Worm (Caenorhabditis elegans) whole organism, mixed stage, embryonic: ENCODE results near the gene arx-6.
"Not testable (repeated sequence)": the region's sequence is repeated elsewhere in the genome, so short reads cannot be mapped to it uniquely, and the experiment has no call there.

ENCODE experiments used
- M03D4.4 ChIP-seq: sonication (generic microtip); optimal IDR thresholded peaks from 2 replicates; lab custom pipeline; 2017; ENCODE audit warnings: mild to moderate bottlenecking, missing genetic modification characterization, missing compliant biosample characterization
- bed-3 ChIP-seq: fragments of 200-800 bp; sonication (Bioruptor generic); optimal IDR thresholded peaks from 3 replicates; lab custom pipeline; 2018; ENCODE audit warnings: mild to moderate bottlenecking, missing genetic modification characterization, moderate library complexity, missing compliant biosample characterization
- blmp-1 ChIP-seq: fragments of 150-350 bp; optimal IDR thresholded peaks from 2 replicates; lab custom pipeline; 2014; ENCODE audit warnings: missing biosample characterization, missing genetic modification characterization
- ceh-39 ChIP-seq: fragments of 150-350 bp; optimal IDR thresholded peaks from 2 replicates; lab custom pipeline; 2014; ENCODE audit warnings: missing biosample characterization, missing genetic modification characterization
- ceh-43 ChIP-seq: fragments of 200-800 bp; sonication (Bioruptor generic); optimal IDR thresholded peaks from 2 replicates; lab custom pipeline; 2018; ENCODE audit warnings: mild to moderate bottlenecking, missing genetic modification characterization, moderate library complexity, missing compliant biosample characterization
- ceh-83 ChIP-seq: fragments of 200-800 bp; sonication (Bioruptor generic); optimal IDR thresholded peaks from 2 replicates; lab custom pipeline; 2018; ENCODE audit warnings: mild to moderate bottlenecking, missing genetic modification characterization, missing compliant biosample characterization
- ces-1 ChIP-seq: fragments of 150-350 bp; optimal IDR thresholded peaks from 2 replicates; lab custom pipeline; 2014; ENCODE audit warnings: missing biosample characterization, missing genetic modification reagents, missing genetic modification characterization
- cnd-1 ChIP-seq: fragments of 200-800 bp; sonication (Bioruptor generic); optimal IDR thresholded peaks from 2 replicates; lab custom pipeline; 2018; ENCODE audit warnings: mild to moderate bottlenecking, missing genetic modification characterization, missing compliant biosample characterization
- drap-1 ChIP-seq: fragments of 200-800 bp; sonication (Bioruptor generic); optimal IDR thresholded peaks from 3 replicates; lab custom pipeline; 2018; ENCODE audit warnings: mild to moderate bottlenecking, missing genetic modification characterization, missing compliant biosample characterization
- elt-1 ChIP-seq: sonication (generic microtip); optimal IDR thresholded peaks from 2 replicates; lab custom pipeline; 2017; ENCODE audit warnings: missing genetic modification characterization, mild to moderate bottlenecking, missing compliant biosample characterization, antibody characterized with exemption, moderate library complexity, borderline replicate concordance; ENCODE audit not compliant: insufficient read depth
- flh-1 ChIP-seq: fragments of 200-800 bp; sonication (Bioruptor generic); optimal IDR thresholded peaks from 2 replicates; lab custom pipeline; 2018; ENCODE audit warnings: mild to moderate bottlenecking, missing genetic modification characterization, moderate library complexity, missing compliant biosample characterization
- ham-2 ChIP-seq: fragments of 200-800 bp; sonication (Bioruptor generic); optimal IDR thresholded peaks from 2 replicates; lab custom pipeline; 2018; ENCODE audit warnings: mild to moderate bottlenecking, missing genetic modification characterization, missing compliant biosample characterization
- lin-13 ChIP-seq: fragments of 150-350 bp; optimal IDR thresholded peaks from 2 replicates; lab custom pipeline; 2014; ENCODE audit warnings: missing biosample characterization, missing genetic modification characterization
- lin-32 ChIP-seq: fragments of 200-800 bp; sonication (Bioruptor generic); optimal IDR thresholded peaks from 2 replicates; lab custom pipeline; 2018; ENCODE audit warnings: mild to moderate bottlenecking, missing genetic modification characterization, missing compliant biosample characterization
- lsy-2 ChIP-seq: fragments of 150-350 bp; optimal IDR thresholded peaks from 2 replicates; lab custom pipeline; 2014; ENCODE audit warnings: missing biosample characterization, missing genetic modification characterization
- mab-5 ChIP-seq: fragments of 150-350 bp; optimal IDR thresholded peaks from 2 replicates; lab custom pipeline; 2014; ENCODE audit warnings: missing biosample characterization, missing genetic modification characterization
- mep-1 ChIP-seq: fragments of 150-350 bp; optimal IDR thresholded peaks from 2 replicates; lab custom pipeline; 2017; ENCODE audit warnings: missing biosample characterization, missing genetic modification reagents, missing genetic modification characterization, inconsistent platforms
- mls-2 ChIP-seq: sonication (generic microtip); optimal IDR thresholded peaks from 2 replicates; lab custom pipeline; 2016; ENCODE audit warnings: mild to moderate bottlenecking, missing genetic modification characterization, moderate library complexity, missing compliant biosample characterization
- nhr-237 ChIP-seq: fragments of 150-350 bp; optimal IDR thresholded peaks from 2 replicates; lab custom pipeline; 2014; ENCODE audit warnings: missing biosample characterization, missing genetic modification characterization
- nhr-28 ChIP-seq: fragments of 150-350 bp; optimal IDR thresholded peaks from 2 replicates; lab custom pipeline; 2014; ENCODE audit warnings: missing biosample characterization, missing genetic modification characterization
- nhr-76 ChIP-seq: sonication (generic microtip); optimal IDR thresholded peaks from 2 replicates; lab custom pipeline; 2017; ENCODE audit warnings: missing biosample characterization, missing genetic modification characterization
- pha-4 ChIP-seq: fragments of 150-350 bp; optimal IDR thresholded peaks from 2 replicates; lab custom pipeline; 2018; ENCODE audit warnings: missing biosample characterization, missing genetic modification reagents, missing genetic modification characterization
- snpc-4 ChIP-seq: fragments of 150-350 bp; optimal IDR thresholded peaks from 2 replicates; lab custom pipeline; 2014; ENCODE audit warnings: missing biosample characterization, missing genetic modification characterization
- unc-120 ChIP-seq: sonication (generic microtip); optimal IDR thresholded peaks from 2 replicates; lab custom pipeline; 2017; ENCODE audit warnings: missing genetic modification characterization, missing compliant biosample characterization; ENCODE audit not compliant: poor library complexity, severe bottlenecking
- unc-39 ChIP-seq: fragments of 150-350 bp; optimal IDR thresholded peaks from 2 replicates; lab custom pipeline; 2014; ENCODE audit warnings: missing biosample characterization, missing genetic modification characterization
- unc-62 ChIP-seq: fragments of 150-350 bp; optimal IDR thresholded peaks from 2 replicates; lab custom pipeline; 2014; ENCODE audit warnings: missing biosample characterization, missing genetic modification reagents, missing genetic modification characterization
- zip-8 ChIP-seq: fragments of 150-350 bp; optimal IDR thresholded peaks from 2 replicates; lab custom pipeline; 2014; ENCODE audit warnings: missing biosample characterization, missing genetic modification characterization

arx-6 gene

DNA sequence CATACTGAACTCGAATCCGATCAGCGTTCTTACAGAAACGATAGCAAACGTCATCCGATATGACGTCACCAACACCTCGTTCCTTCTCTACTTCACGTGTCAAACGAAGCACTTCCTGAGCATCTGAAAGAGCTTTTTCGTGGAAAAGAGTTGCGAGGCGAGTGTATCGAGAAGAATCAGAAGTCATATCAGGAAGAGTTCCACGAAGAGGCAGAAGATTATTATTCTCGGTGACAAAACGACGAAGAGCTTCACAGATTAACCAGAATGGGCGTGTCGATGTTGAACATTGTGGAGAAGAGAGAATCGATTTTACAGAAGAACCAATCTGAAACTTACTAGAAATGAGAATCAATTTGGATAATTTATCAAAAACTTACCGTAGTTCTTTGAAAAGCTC, 40.4 kb downstream of the arx-6 start:
- TF ChIP-seq unc-62 (GFP tag; lab: Kevin White, UChicago), result no peak
- TF ChIP-seq M03D4.4 (tag; lab: Kevin White, UChicago), result no peak
- no peak for TF ChIP-seq blmp-1 (tag; lab: Kevin White, UChicago)
- TF ChIP-seq unc-39 (tag; lab: Kevin White, UChicago), result no peak
- no peak for TF ChIP-seq ceh-39
- TF ChIP-seq lin-32 (GFP tag; lab: Kevin White, UChicago), result no peak
- TF ChIP-seq ces-1, result no peak
- no peak for TF ChIP-seq drap-1 (GFP tag; lab: Kevin White, UChicago)
- TF ChIP-seq unc-120 (tag; lab: Kevin White, UChicago), result no peak
- TF ChIP-seq nhr-28, result no peak
- TF ChIP-seq mep-1 (tag; lab: Kevin White, UChicago), result no peak

- TF ChIP-seq nhr-76, result no peak
- TF ChIP-seq ces-1, result no peak
- TF ChIP-seq ham-2, result no peak
- no peak for TF ChIP-seq mep-1 (tag; lab: Kevin White, UChicago)
- TF ChIP-seq mab-5 (tag; lab: Kevin White, UChicago), result no peak
- no peak for TF ChIP-seq nhr-237 (tag; lab: Kevin White, UChicago)
- no peak for TF ChIP-seq elt-1
- no peak for TF ChIP-seq M03D4.4 (tag; lab: Kevin White, UChicago)
- no peak for TF ChIP-seq bed-3 (GFP tag; lab: Kevin White, UChicago)
- TF ChIP-seq pha-4 (tag; lab: Kevin White, UChicago), result no peak
- no peak for TF ChIP-seq snpc-4 (tag; lab: Kevin White, UChicago)
- TF ChIP-seq drap-1 (GFP tag; lab: Kevin White, UChicago), result no peak
- TF ChIP-seq unc-39 (tag; lab: Kevin White, UChicago), result no peak
- no peak for TF ChIP-seq mls-2 (tag; lab: Kevin White, UChicago)
- TF ChIP-seq, all 35 proteins: peak for 0
These were observed 41.8 kb downstream of the arx-6 start, which contains the start of gene ula-1 for ce11 chrIII:4920221-4920620. Gene ula-1 (minus strand): TSS chrIII:4920321.

DNA sequence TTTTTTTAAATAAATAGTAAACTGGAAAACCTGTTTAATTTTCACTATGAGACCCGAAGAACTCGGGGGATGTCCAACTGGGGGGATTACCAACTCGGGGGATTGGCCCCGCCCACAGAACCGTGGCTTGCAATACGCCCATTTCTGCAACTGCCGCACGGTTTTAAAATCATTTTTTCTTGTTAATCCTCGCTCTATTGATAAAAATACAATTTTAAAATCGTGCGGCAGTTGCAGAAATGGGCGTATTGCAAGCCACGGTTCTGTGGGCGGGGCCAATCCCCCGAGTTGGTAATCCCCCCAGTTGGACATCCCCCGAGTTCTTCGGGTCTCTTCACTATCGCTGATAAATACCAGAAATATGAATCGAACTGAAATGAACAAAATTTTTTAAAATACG, 43.6 kb downstream of the arx-6 start, which contains the start of gene mmab-1:
Gene mmab-1 (minus strand): TSS at position 95 of the 400 bp plus-strand sequence.
- not testable (repeated sequence) for TF ChIP-seq unc-62 (GFP tag; lab: Kevin White, UChicago); ceh-83 (GFP tag; lab: Kevin White, UChicago); mls-2 (tag; lab: Kevin White, UChicago)

DNA sequence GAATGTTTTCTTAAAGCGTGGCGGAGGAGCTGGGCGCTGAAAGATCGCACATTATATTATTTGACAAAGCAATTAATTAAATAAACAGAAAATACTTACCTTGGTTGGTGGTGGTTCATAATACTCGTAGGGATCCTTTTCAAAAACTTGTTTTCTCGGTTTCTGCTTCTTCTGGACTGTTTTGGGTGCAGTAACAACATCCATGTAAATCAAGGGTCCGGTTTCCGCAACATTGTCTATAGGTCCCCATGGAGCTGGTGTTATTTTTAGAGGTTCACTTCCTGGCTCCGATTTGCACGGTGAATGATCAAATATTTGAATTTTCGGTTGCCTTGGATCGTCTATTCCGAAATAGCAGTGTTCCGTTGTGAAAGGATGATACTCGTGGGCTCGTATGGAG, 45.7 kb downstream of the arx-6 start:
- no peak for TF ChIP-seq ceh-43 (GFP tag; lab: Kevin White, UChicago)
- TF ChIP-seq ceh-39, result no peak
- no peak for TF ChIP-seq flh-1
- TF ChIP-seq nhr-76, result no peak
- no peak for TF ChIP-seq nhr-237 (tag; lab: Kevin White, UChicago)
- TF ChIP-seq unc-120 (tag; lab: Kevin White, UChicago), result no peak
- no peak for TF ChIP-seq ham-2
- no peak for TF ChIP-seq zip-8 (tag; lab: Kevin White, UChicago)
- no peak for TF ChIP-seq lsy-2 (tag; lab: Kevin White, UChicago)
- TF ChIP-seq cnd-1 (tag; lab: Kevin White, UChicago), result no peak
- TF ChIP-seq drap-1 (GFP tag; lab: Kevin White, UChicago), result no peak
- no peak for TF ChIP-seq lin-13 (tag; lab: Kevin White, UChicago)
- TF ChIP-seq nhr-28, result no peak
- TF ChIP-seq mep-1 (tag; lab: Kevin White, UChicago), result no peak
